Fruit fly (Drosophila melanogaster): ENCODE results near the gene CG14683.

Gene CG14683

dm6 chr3R:10708169-10708568 lies 11.7 kb downstream of the CG14683 start, which contains the start of gene CG31278:
Gene CG31278, minus strand, starts transcription at chr3R:10708340.
- no peak for TF ChIP-seq PHDP (tag; optimal IDR thresholded peaks at IDR 0.05)
- no peak for TF ChIP-seq CG11560 (tag; IDR thresholded peaks at IDR 0.05)
- TF ChIP-seq chif (GFP tag; optimal IDR thresholded peaks at IDR 0.05): no peak
- no peak for TF ChIP-seq dysf (GFP tag; IDR thresholded peaks at IDR 0.05)
- no peak for TF ChIP-seq CG8089 (GFP tag; optimal IDR thresholded peaks at IDR 0.05)
- peak; percentile 79; the same call in 2 of the 3 replicates for TF ChIP-seq Opbp (GFP tag; IDR thresholded peaks at IDR 0.05; ENCODE audit: partially characterized antibody)
- TF ChIP-seq btn (GFP tag; optimal IDR thresholded peaks at IDR 0.05): no peak
- TF ChIP-seq lab (GFP tag; optimal IDR thresholded peaks at IDR 0.05): no peak
- no peak for TF ChIP-seq pros (GFP tag; optimal IDR thresholded peaks at IDR 0.05)
- no peak; the same call in 1 of the 2 replicates for TF ChIP-seq CG42726 (GFP tag; IDR thresholded peaks at IDR 0.05; ENCODE audit: partially characterized antibody)
- no peak for TF ChIP-seq CG33557 (GFP tag; optimal IDR thresholded peaks at IDR 0.05)
- TF ChIP-seq nerfin-2 (GFP tag; IDR thresholded peaks at IDR 0.05; ENCODE audit: partially characterized antibody): peak; percentile 39; the same call in 1 of the 2 replicates
- no peak for TF ChIP-seq CG9437 (GFP tag; optimal IDR thresholded peaks at IDR 0.05)
- TF ChIP-seq eyg (GFP tag; optimal IDR thresholded peaks at IDR 0.05): no peak
- no peak for TF ChIP-seq CG2889 (GFP tag; IDR thresholded peaks at IDR 0.05)
- TF ChIP-seq stwl (tag; optimal IDR thresholded peaks at IDR 0.05): peak; percentile 83
- peak; percentile 85 for TF ChIP-seq CG13287 (GFP tag; IDR thresholded peaks at IDR 0.05; ENCODE audit: partially characterized antibody)
- TF ChIP-seq Hr51 (GFP tag; optimal IDR thresholded peaks at IDR 0.05): no peak
- TF ChIP-seq CG14965 (GFP tag; optimal IDR thresholded peaks at IDR 0.05; ENCODE audit: borderline replicate concordance): no peak
- TF ChIP-seq pan (optimal IDR thresholded peaks at IDR 0.05): no peak
- TF ChIP-seq pan (GFP tag; optimal IDR thresholded peaks at IDR 0.05 in 1 of 2, IDR thresholded peaks at IDR 0.05 in 1 of 2): no peak
- TF ChIP-seq prd (optimal IDR thresholded peaks at IDR 0.05): no peak
- no peak for TF ChIP-seq prd (GFP tag; IDR thresholded peaks at IDR 0.05)
- TF ChIP-seq Mes4 (GFP tag; optimal IDR thresholded peaks at IDR 0.05): no peak
- peak; percentile 73 for TF ChIP-seq Med (GFP tag)
- no peak for TF ChIP-seq ATbp (GFP tag; optimal IDR thresholded peaks at IDR 0.05)
- no peak for TF ChIP-seq slou (GFP tag; optimal IDR thresholded peaks at IDR 0.05)
- peak; percentile 46 for TF ChIP-seq CG2116 (GFP tag; optimal IDR thresholded peaks at IDR 0.05)
- peak; percentile 33; the same call in 1 of the 3 replicates for TF ChIP-seq CG34422 (GFP tag; IDR thresholded peaks at IDR 0.05)
- peak; percentile 58 for TF ChIP-seq sens (GFP tag)
- TF ChIP-seq fru (optimal IDR thresholded peaks at IDR 0.05): no peak
- no peak for TF ChIP-seq ham (GFP tag; IDR thresholded peaks at IDR 0.05)
- TF ChIP-seq CG7357 (GFP tag; IDR thresholded peaks at IDR 0.05): no peak
- TF ChIP-seq Jarid2 (GFP tag; optimal IDR thresholded peaks at IDR 0.05): no peak
- no peak for TF ChIP-seq CG14050 (GFP tag; IDR thresholded peaks at IDR 0.05)
- TF ChIP-seq E2f2 (GFP tag; IDR thresholded peaks at IDR 0.05): peak; percentile 97
- TF ChIP-seq Sin3A (optimal IDR thresholded peaks at IDR 0.05): peak; percentile 41
- peak; percentile 23 for TF ChIP-seq nmo (GFP tag; optimal IDR thresholded peaks at IDR 0.05)
- no peak for TF ChIP-seq CG8359 (GFP tag; optimal IDR thresholded peaks at IDR 0.05; ENCODE audit: borderline replicate concordance)
- peak; percentile 64; the same call in 2 of the 3 replicates for TF ChIP-seq vnd (GFP tag; IDR thresholded peaks at IDR 0.05; ENCODE audit: partially characterized antibody)
- TF ChIP-seq CG15269 (tag; optimal IDR thresholded peaks at IDR 0.05): no peak
- peak in 1 of 2 experiments; percentile 91 for TF ChIP-seq Pdp1 (GFP tag; optimal IDR thresholded peaks at IDR 0.05)
- no peak for TF ChIP-seq Fer1 (GFP tag; optimal IDR thresholded peaks at IDR 0.05)
- peak; percentile 13 for TF ChIP-seq Lhr (GFP tag; optimal IDR thresholded peaks at IDR 0.05)
- TF ChIP-seq hbn (GFP tag; IDR thresholded peaks at IDR 0.05; ENCODE audit: partially characterized antibody): peak; percentile 74
- TF ChIP-seq CG11696 (GFP tag; IDR thresholded peaks at IDR 0.05): no peak
- no peak for TF ChIP-seq CG15479 (GFP tag; optimal IDR thresholded peaks at IDR 0.05)
- TF ChIP-seq mld (GFP tag; IDR thresholded peaks at IDR 0.05; ENCODE audit: partially characterized antibody): 0 out of 3 replicates have a peak, but pooled peaks have one; percentile 53
- TF ChIP-seq MTF-1 (GFP tag; optimal IDR thresholded peaks at IDR 0.05; ENCODE audit: borderline replicate concordance): no peak
- TF ChIP-seq CG14014 (GFP tag; IDR thresholded peaks at IDR 0.05): no peak

Measured in whole organism, embryonic.